Worm (Caenorhabditis elegans) whole organism, young adult: ENCODE results near the gene ZK616.65.

Experiments
- B0261.1 ChIP-seq: sonication (generic microtip); optimal IDR thresholded peaks from 2 replicates; lab custom pipeline; 2016; ENCODE audit warnings: mild to moderate bottlenecking, missing genetic modification characterization, moderate library complexity, missing compliant biosample characterization
- B0336.3 ChIP-seq: fragments of 200-800 bp; sonication (Bioruptor generic); IDR thresholded peaks from 2 replicates; pipeline ENCODE4 v1.3.6; 2022; ENCODE audit warnings: missing genetic modification characterization, missing compliant biosample characterization
- F23B12.7 ChIP-seq: sonication (generic microtip); optimal IDR thresholded peaks from 2 replicates; lab custom pipeline; 2017; ENCODE audit warnings: missing genetic modification characterization, mild to moderate bottlenecking, missing compliant biosample characterization, antibody characterized with exemption, moderate library complexity; ENCODE audit not compliant: insufficient read depth
- F33H1.4 ChIP-seq: fragments of 200-800 bp; sonication (Bioruptor generic); IDR thresholded peaks from 2 replicates; pipeline ENCODE4 v1.3.6; 2022; ENCODE audit warnings: missing genetic modification reagents, missing genetic modification characterization, missing compliant biosample characterization
- F37B4.10 ChIP-seq: fragments of 200-800 bp; sonication (Bioruptor generic); IDR thresholded peaks from 2 replicates; pipeline ENCODE4 v1.3.6; 2022; ENCODE audit warnings: missing genetic modification characterization, missing compliant biosample characterization
- F39B2.1 ChIP-seq: fragments of 200-800 bp; sonication (Bioruptor generic); IDR thresholded peaks from 2 replicates; pipeline ENCODE4 v1.3.6; 2022; ENCODE audit warnings: missing genetic modification reagents, missing genetic modification characterization, missing compliant biosample characterization
- F49E8.2 ChIP-seq: sonication (generic microtip); optimal IDR thresholded peaks from 3 replicates; lab custom pipeline; 2017; ENCODE audit warnings: missing genetic modification characterization, mild to moderate bottlenecking, missing compliant biosample characterization, antibody characterized with exemption, moderate library complexity; ENCODE audit not compliant: insufficient read depth
- F52B5.7 ChIP-seq: sonication (generic microtip); optimal IDR thresholded peaks from 2 replicates; lab custom pipeline; 2016; ENCODE audit warnings: mild to moderate bottlenecking, missing genetic modification characterization, missing compliant biosample characterization
- F57C9.4 ChIP-seq: sonication (generic microtip); optimal IDR thresholded peaks from 2 replicates; lab custom pipeline; 2017; ENCODE audit warnings: mild to moderate bottlenecking, missing genetic modification characterization, missing compliant biosample characterization
- K11D2.4 ChIP-seq: fragments of 200-800 bp; sonication (Bioruptor generic); IDR thresholded peaks from 2 replicates; pipeline ENCODE4 v1.3.6; 2022; ENCODE audit warnings: missing genetic modification reagents, missing genetic modification characterization, missing compliant biosample characterization
- T26A5.8 ChIP-seq: sonication (generic microtip); optimal IDR thresholded peaks from 2 replicates; lab custom pipeline; 2016; ENCODE audit warnings: missing genetic modification characterization, missing compliant biosample characterization
- Y67H2A.10 ChIP-seq: fragments of 200-800 bp; sonication (Bioruptor generic); conservative IDR thresholded peaks from 2 replicates; pipeline ENCODE4 v1.3.6; 2022; ENCODE audit warnings: missing genetic modification reagents, missing genetic modification characterization, missing compliant biosample characterization
- aptf-2 ChIP-seq: fragments of 200-800 bp; sonication (Bioruptor generic); conservative IDR thresholded peaks from 2 replicates; pipeline ENCODE4 v1.3.6; 2022; ENCODE audit warnings: missing genetic modification reagents, missing genetic modification characterization, missing compliant biosample characterization
- cebp-1 ChIP-seq, 2 experiments: fragments of 200-800 bp in 1 of 2; sonication (Bioruptor generic) in 1 of 2; sonication (generic microtip) in 1 of 2; IDR thresholded peaks in 1 of 2; optimal IDR thresholded peaks in 1 of 2; 2 replicates each; pipeline versions ENCODE4 v1.3.6 to Lab custom; 2017 to 2022; ENCODE audit warnings: missing compliant biosample characterization in 2 of 2, missing genetic modification characterization in 2 of 2, mild to moderate bottlenecking in 1 of 2, missing genetic modification reagents in 1 of 2, moderate library complexity in 1 of 2
- ceh-100 ChIP-seq: fragments of 200-800 bp; sonication (Bioruptor generic); IDR thresholded peaks from 2 replicates; pipeline ENCODE4 v1.3.6; 2022; ENCODE audit warnings: missing genetic modification reagents, missing genetic modification characterization, missing compliant biosample characterization
- ceh-27 ChIP-seq: fragments of 200-800 bp; sonication (Bioruptor generic); optimal IDR thresholded peaks from 2 replicates; lab custom pipeline; 2018; ENCODE audit warnings: mild to moderate bottlenecking, missing genetic modification characterization, moderate library complexity, missing compliant biosample characterization
- ceh-40 ChIP-seq: fragments of 200-800 bp; sonication (Bioruptor generic); IDR thresholded peaks from 2 replicates; pipeline ENCODE4 v1.3.6; 2022; ENCODE audit warnings: missing genetic modification characterization, missing compliant biosample characterization
- ceh-79 ChIP-seq: sonication (generic microtip); optimal IDR thresholded peaks from 2 replicates; lab custom pipeline; 2017; ENCODE audit warnings: mild to moderate bottlenecking, missing genetic modification characterization, missing compliant biosample characterization
- ceh-91 ChIP-seq: fragments of 200-800 bp; sonication (Bioruptor generic); IDR thresholded peaks from 2 replicates; pipeline ENCODE4 v1.3.6; 2022; ENCODE audit warnings: missing genetic modification reagents, missing genetic modification characterization, missing compliant biosample characterization
- dpl-1 ChIP-seq: fragments of 150-350 bp; optimal IDR thresholded peaks from 2 replicates; lab custom pipeline; 2014; ENCODE audit warnings: missing biosample characterization, missing genetic modification reagents, missing genetic modification characterization
- efl-1 ChIP-seq: fragments of 150-350 bp; optimal IDR thresholded peaks from 2 replicates; lab custom pipeline; 2014; ENCODE audit warnings: missing biosample characterization, missing genetic modification reagents, missing genetic modification characterization
- egl-44 ChIP-seq: fragments of 200-800 bp; sonication (Bioruptor generic); IDR thresholded peaks from 2 replicates; pipeline ENCODE4 v1.3.6; 2022; ENCODE audit warnings: missing genetic modification reagents, missing genetic modification characterization, missing compliant biosample characterization
- ets-4 ChIP-seq: fragments of 200-800 bp; sonication (Bioruptor generic); optimal IDR thresholded peaks from 2 replicates; lab custom pipeline; 2018; ENCODE audit warnings: mild to moderate bottlenecking, missing genetic modification characterization, missing compliant biosample characterization
- hmg-20 ChIP-seq: fragments of 200-800 bp; sonication (Bioruptor generic); IDR thresholded peaks from 2 replicates; pipeline ENCODE4 v1.3.6; 2022; ENCODE audit warnings: missing genetic modification reagents, missing genetic modification characterization, missing compliant biosample characterization
- lag-1 ChIP-seq: fragments of 200-800 bp; sonication (Bioruptor generic); IDR thresholded peaks from 2 replicates; pipeline ENCODE4 v1.3.6; 2022; ENCODE audit warnings: missing genetic modification reagents, missing genetic modification characterization, missing compliant biosample characterization
- let-526 ChIP-seq: fragments of 200-800 bp; sonication (Bioruptor generic); IDR thresholded peaks from 2 replicates; pipeline ENCODE4 v1.3.6; 2022; ENCODE audit warnings: missing genetic modification reagents, missing genetic modification characterization, missing compliant biosample characterization
- lin-26 ChIP-seq: fragments of 200-800 bp; sonication (Bioruptor generic); IDR thresholded peaks from 2 replicates; pipeline ENCODE4 v1.3.6; 2022; ENCODE audit warnings: missing genetic modification reagents, missing genetic modification characterization, missing compliant biosample characterization
- lin-35 ChIP-seq, 3 experiments: fragments of 150-350 bp in 2 of 3; sonication (generic microtip) in 1 of 3; optimal IDR thresholded peaks; 2 replicates each; lab custom pipeline; 2014 to 2018; ENCODE audit warnings: missing biosample characterization in 3 of 3, missing genetic modification characterization in 3 of 3, missing genetic modification reagents in 3 of 3
- lin-54 ChIP-seq: fragments of 200-800 bp; sonication (Bioruptor generic); optimal IDR thresholded peaks from 2 replicates; lab custom pipeline; 2018; ENCODE audit warnings: mild to moderate bottlenecking, missing genetic modification characterization, missing compliant biosample characterization
- lsl-1 ChIP-seq: fragments of 200-800 bp; sonication (Bioruptor generic); optimal IDR thresholded peaks from 2 replicates; lab custom pipeline; 2018; ENCODE audit warnings: mild to moderate bottlenecking, missing genetic modification characterization, moderate library complexity, missing compliant biosample characterization
- madf-10 ChIP-seq: sonication (generic microtip); optimal IDR thresholded peaks from 2 replicates; lab custom pipeline; 2016; ENCODE audit warnings: mild to moderate bottlenecking, missing genetic modification characterization, missing compliant biosample characterization
- madf-8 ChIP-seq: fragments of 200-800 bp; sonication (Bioruptor generic); conservative IDR thresholded peaks from 2 replicates; pipeline ENCODE4 v1.3.6; 2022; ENCODE audit warnings: missing genetic modification reagents, missing genetic modification characterization, missing compliant biosample characterization
- mcd-1 ChIP-seq: fragments of 200-800 bp; sonication (Bioruptor generic); IDR thresholded peaks from 2 replicates; pipeline ENCODE4 v1.3.6; 2022; ENCODE audit warnings: missing genetic modification reagents, missing genetic modification characterization, missing compliant biosample characterization
- mes-4 ChIP-seq: sonication (generic microtip); optimal IDR thresholded peaks from 2 replicates; lab custom pipeline; 2016; ENCODE audit warnings: missing genotype, missing genetic modification characterization, missing compliant biosample characterization
- mxl-1 ChIP-seq: sonication (generic microtip); optimal IDR thresholded peaks from 2 replicates; lab custom pipeline; 2016; ENCODE audit warnings: missing genetic modification characterization, missing compliant biosample characterization
- nfya-1 ChIP-seq: sonication (generic microtip); optimal IDR thresholded peaks from 2 replicates; lab custom pipeline; 2017; ENCODE audit warnings: antibody characterized with exemption, missing compliant biosample characterization, missing genetic modification characterization, borderline replicate concordance; ENCODE audit not compliant: insufficient read depth
- nfya-2 ChIP-seq: fragments of 200-800 bp; sonication (Bioruptor generic); IDR thresholded peaks from 2 replicates; pipeline ENCODE4 v1.3.6; 2022; ENCODE audit warnings: missing genetic modification reagents, missing genetic modification characterization, missing compliant biosample characterization
- nhr-90 ChIP-seq: sonication (generic microtip); optimal IDR thresholded peaks from 2 replicates; lab custom pipeline; 2016; ENCODE audit warnings: missing genotype, mild to moderate bottlenecking, missing genetic modification characterization, missing compliant biosample characterization
- rec-8 ChIP-seq, 2 experiments: sonication (generic microtip); optimal IDR thresholded peaks; 2 replicates each; lab custom pipeline; 2016; ENCODE audit warnings: mild to moderate bottlenecking in 2 of 2, missing genetic modification characterization in 2 of 2, missing genetic modification reagents in 2 of 2, missing genotype in 2 of 2, missing biosample characterization in 1 of 2, missing compliant biosample characterization in 1 of 2, moderate library complexity in 1 of 2
- sea-2 ChIP-seq: fragments of 200-800 bp; sonication (Bioruptor generic); IDR thresholded peaks from 2 replicates; pipeline ENCODE4 v1.3.6; 2022; ENCODE audit warnings: missing genetic modification characterization, missing compliant biosample characterization
- snpc-1.3 ChIP-seq: sonication (generic microtip); optimal IDR thresholded peaks from 2 replicates; lab custom pipeline; 2017; ENCODE audit warnings: missing genetic modification characterization, mild to moderate bottlenecking, missing compliant biosample characterization, antibody characterized with exemption, moderate library complexity, missing genotype, missing genetic modification reagents; ENCODE audit not compliant: insufficient read depth
- somi-1 ChIP-seq: fragments of 200-800 bp; sonication (Bioruptor generic); optimal IDR thresholded peaks from 2 replicates; lab custom pipeline; 2018; ENCODE audit warnings: mild to moderate bottlenecking, missing genetic modification characterization, missing compliant biosample characterization
- unc-130 ChIP-seq: sonication (generic microtip); optimal IDR thresholded peaks from 2 replicates; lab custom pipeline; 2016; ENCODE audit warnings: missing genetic modification reagents, missing genetic modification characterization, missing compliant biosample characterization
- ztf-18 ChIP-seq: sonication (generic microtip); optimal IDR thresholded peaks from 2 replicates; lab custom pipeline; 2016; ENCODE audit warnings: missing genotype, mild to moderate bottlenecking, missing genetic modification characterization, missing compliant biosample characterization
- ztf-26 ChIP-seq: sonication (generic microtip); optimal IDR thresholded peaks from 2 replicates; lab custom pipeline; 2017; ENCODE audit warnings: missing genetic modification characterization, missing compliant biosample characterization
- ztf-6 ChIP-seq: fragments of 200-800 bp; sonication (Bioruptor generic); IDR thresholded peaks from 2 replicates; pipeline ENCODE4 v1.3.6; 2022; ENCODE audit warnings: missing genetic modification reagents, missing genetic modification characterization, missing compliant biosample characterization

The ZK616.65 gene

ce11 chrIV:5391507-5392057, 19.4 kb downstream of the ZK616.65 start, which contains the start of the genes htp-1 and ZK616.5 (continued):
- no peak for TF ChIP-seq F39B2.1 (GFP tag; lab: Robert Waterston, UW)
- no peak for TF ChIP-seq ztf-26 (tag; lab: Kevin White, UChicago)
- no peak for TF ChIP-seq Y67H2A.10
- TF ChIP-seq T26A5.8 (tag; lab: Kevin White, UChicago), result no peak
- no peak for TF ChIP-seq ceh-79 (tag; lab: Kevin White, UChicago)
- TF ChIP-seq cebp-1 (GFP tag; IDR thresholded peaks at IDR 0.05; lab: Robert Waterston, UW), result no peak
- no peak for TF ChIP-seq cebp-1 (tag; optimal IDR thresholded peaks at IDR 0.05; lab: Kevin White, UChicago)
- TF ChIP-seq B0261.1 (tag; lab: Kevin White, UChicago), result no peak
- peak; percentile 79 for TF ChIP-seq lsl-1 (GFP tag; lab: Kevin White, UChicago)
- TF ChIP-seq F49E8.2 (tag; lab: Kevin White, UChicago), result peak; percentile 7
- no peak for TF ChIP-seq mcd-1 (GFP tag; lab: Robert Waterston, UW)
- TF ChIP-seq mxl-1 (tag; lab: Kevin White, UChicago), result no peak
- no peak for TF ChIP-seq F37B4.10 (GFP tag; lab: Robert Waterston, UW)
- TF ChIP-seq F23B12.7 (tag; lab: Kevin White, UChicago), result no peak
- TF ChIP-seq lin-54 (GFP tag; lab: Kevin White, UChicago), result no peak
- TF ChIP-seq F57C9.4, result no peak
- no peak for TF ChIP-seq nfya-1 (tag; lab: Kevin White, UChicago)
- TF ChIP-seq mes-4 (tag; lab: Kevin White, UChicago), result no peak
- no peak for TF ChIP-seq let-526 (GFP tag; lab: Robert Waterston, UW)
- TF ChIP-seq dpl-1 (GFP tag; lab: Kevin White, UChicago), result no peak
- TF ChIP-seq lag-1 (GFP tag; lab: Robert Waterston, UW), result no peak
- no peak for TF ChIP-seq ceh-100 (GFP tag; lab: Robert Waterston, UW)
- TF ChIP-seq F33H1.4 (GFP tag; lab: Robert Waterston, UW), result peak; percentile 67
- no peak for TF ChIP-seq aptf-2 (GFP tag; lab: Robert Waterston, UW)
- no peak for TF ChIP-seq madf-8 (GFP tag; lab: Robert Waterston, UW)
- TF ChIP-seq, all 124 proteins: peak for 5

ce11 chrIV:5389951-5390350, 21.1 kb downstream of the ZK616.65 start:
- no peak for TF ChIP-seq Y67H2A.10
- no peak for TF ChIP-seq egl-44 (GFP tag; lab: Robert Waterston, UW)
- no peak for TF ChIP-seq ztf-18 (tag; lab: Kevin White, UChicago)
- no peak for TF ChIP-seq nfya-2 (GFP tag; lab: Robert Waterston, UW)
- no peak for TF ChIP-seq nhr-90 (tag; lab: Kevin White, UChicago)
- TF ChIP-seq F57C9.4, result no peak
- peak; percentile 71 for TF ChIP-seq snpc-1.3 (tag; lab: Kevin White, UChicago)
- no peak for TF ChIP-seq sea-2 (GFP tag; lab: Robert Waterston, UW)
- no peak for TF ChIP-seq ets-4 (GFP tag; lab: Kevin White, UChicago)
- no peak for TF ChIP-seq efl-1 (GFP tag; lab: Kevin White, UChicago)
- no peak for TF ChIP-seq ceh-40 (GFP tag; lab: Robert Waterston, UW)
- no peak for TF ChIP-seq rec-8 (tag; optimal IDR thresholded peaks at IDR 0.05; lab: Kevin White, UChicago)
- no peak for TF ChIP-seq lin-35 (GFP tag; optimal IDR thresholded peaks at IDR 0.05; lab: Kevin White, UChicago)
- no peak for TF ChIP-seq F23B12.7 (tag; lab: Kevin White, UChicago)
- TF ChIP-seq ceh-27 (GFP tag; lab: Kevin White, UChicago), result no peak
- TF ChIP-seq ztf-6 (GFP tag; lab: Robert Waterston, UW), result no peak
- no peak for TF ChIP-seq aptf-2 (GFP tag; lab: Robert Waterston, UW)
- TF ChIP-seq F52B5.7 (tag; lab: Kevin White, UChicago), result no peak
- no peak for TF ChIP-seq ceh-91
- no peak for TF ChIP-seq F39B2.1 (GFP tag; lab: Robert Waterston, UW)
- no peak for TF ChIP-seq lin-26 (GFP tag; lab: Robert Waterston, UW)
- no peak for TF ChIP-seq madf-10 (tag; lab: Kevin White, UChicago)
- no peak for TF ChIP-seq hmg-20 (GFP tag; lab: Robert Waterston, UW)
- TF ChIP-seq somi-1 (GFP tag; lab: Kevin White, UChicago), result no peak
- TF ChIP-seq mes-4 (tag; lab: Kevin White, UChicago), result no peak
- no peak for TF ChIP-seq K11D2.4
- no peak for TF ChIP-seq mxl-1 (tag; lab: Kevin White, UChicago)
- peak; percentile 82 for TF ChIP-seq B0336.3 (GFP tag; lab: Robert Waterston, UW)
- TF ChIP-seq unc-130 (GFP tag; lab: Kevin White, UChicago), result no peak
